Worm (Caenorhabditis elegans) whole organism, early embryonic: ENCODE data around the gene EGAP2.1.

Experiments used
- B0310.2 ChIP-seq: sonication (generic microtip); optimal IDR thresholded peaks from 2 replicates; lab custom pipeline; 2016; ENCODE audit warnings: mild to moderate bottlenecking, missing genetic modification characterization, missing compliant biosample characterization
- F13C5.2 ChIP-seq: sonication (generic microtip); optimal IDR thresholded peaks from 2 replicates; lab custom pipeline; 2017; ENCODE audit warnings: mild to moderate bottlenecking, missing genetic modification characterization, inconsistent platforms, missing compliant biosample characterization
- aly-1 ChIP-seq: sonication (generic microtip); optimal IDR thresholded peaks from 2 replicates; lab custom pipeline; 2016; ENCODE audit warnings: missing genetic modification characterization, missing compliant biosample characterization
- ama-1 ChIP-seq: fragments of 150-350 bp; optimal IDR thresholded peaks from 2 replicates; lab custom pipeline; 2014
- ceh-13 ChIP-seq: fragments of 200-800 bp; sonication (Bioruptor generic); optimal IDR thresholded peaks from 2 replicates; lab custom pipeline; 2018; ENCODE audit warnings: mild to moderate bottlenecking, missing genetic modification characterization, missing compliant biosample characterization
- ceh-36 ChIP-seq: sonication (generic microtip); optimal IDR thresholded peaks from 2 replicates; lab custom pipeline; 2016; ENCODE audit warnings: missing genetic modification characterization, inconsistent platforms, missing compliant biosample characterization
- ets-7 ChIP-seq: sonication (generic microtip); optimal IDR thresholded peaks from 2 replicates; lab custom pipeline; 2016; ENCODE audit warnings: missing genotype, missing genetic modification characterization, missing compliant biosample characterization
- flt-1 ChIP-seq: fragments of 200-800 bp; sonication (Bioruptor generic); IDR thresholded peaks from 2 replicates; pipeline ENCODE4 v1.3.6; 2022; ENCODE audit warnings: missing genetic modification characterization, missing compliant biosample characterization
- hmbx-1 ChIP-seq: sonication (generic microtip); optimal IDR thresholded peaks from 2 replicates; lab custom pipeline; 2016; ENCODE audit warnings: mild to moderate bottlenecking, missing genetic modification characterization, missing compliant biosample characterization
- hmg-4 ChIP-seq: fragments of 200-800 bp; sonication (Bioruptor generic); optimal IDR thresholded peaks from 2 replicates; lab custom pipeline; 2018; ENCODE audit warnings: mild to moderate bottlenecking, missing genetic modification characterization, missing compliant biosample characterization
- hnd-1 ChIP-seq: sonication (generic microtip); optimal IDR thresholded peaks from 2 replicates; lab custom pipeline; 2016; ENCODE audit warnings: missing genetic modification characterization, missing compliant biosample characterization
- pes-1 ChIP-seq: fragments of 200-800 bp; sonication (Bioruptor generic); IDR thresholded peaks from 2 replicates; pipeline ENCODE4 v1.3.6; 2022; ENCODE audit warnings: missing genetic modification reagents, missing genetic modification characterization, missing compliant biosample characterization
- scrt-1 ChIP-seq: fragments of 200-800 bp; sonication (Bioruptor generic); IDR thresholded peaks from 2 replicates; pipeline ENCODE4 v1.3.6; 2022; ENCODE audit warnings: missing genetic modification characterization, missing compliant biosample characterization
- sea-1 ChIP-seq: fragments of 200-800 bp; sonication (Bioruptor generic); conservative IDR thresholded peaks from 2 replicates; pipeline ENCODE4 v1.3.6; 2022; ENCODE audit warnings: missing genetic modification characterization, missing compliant biosample characterization
- tbx-11 ChIP-seq: fragments of 200-800 bp; sonication (Bioruptor generic); IDR thresholded peaks from 2 replicates; pipeline ENCODE4 v1.3.6; 2022; ENCODE audit warnings: missing genetic modification characterization, missing compliant biosample characterization
- tbx-37 ChIP-seq: fragments of 200-800 bp; sonication (Bioruptor generic); conservative IDR thresholded peaks from 2 replicates; pipeline ENCODE4 v1.3.6; 2022; ENCODE audit warnings: missing genetic modification reagents, missing genetic modification characterization, missing compliant biosample characterization
- tra-4 ChIP-seq: sonication (generic microtip); optimal IDR thresholded peaks from 2 replicates; lab custom pipeline; 2017; ENCODE audit warnings: missing genetic modification characterization, missing compliant biosample characterization

The EGAP2.1 gene

DNA sequence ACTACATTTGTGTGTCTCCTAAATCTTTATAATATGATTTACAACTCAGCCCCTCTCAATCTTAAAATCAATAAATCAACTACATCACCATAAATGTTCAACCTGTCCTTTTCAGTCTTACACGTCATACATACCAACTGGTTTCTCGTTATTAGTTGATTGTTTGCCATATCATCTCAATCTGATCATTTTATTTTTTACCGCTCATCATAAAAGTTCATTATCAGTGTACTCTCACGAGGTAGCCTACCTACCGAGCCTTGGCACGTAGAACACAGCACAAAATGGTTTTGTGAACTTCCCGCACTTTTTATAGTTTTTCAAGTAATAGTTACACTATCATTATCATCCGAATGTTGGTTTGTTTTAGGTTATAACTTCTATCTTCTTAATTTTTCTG is 49.9 kb downstream of the EGAP2.1 start:
- no peak for TF ChIP-seq B0310.2
- TF ChIP-seq F13C5.2 (tag; lab: Kevin White, UChicago), result no peak
- no peak for TF ChIP-seq pes-1 (GFP tag; lab: Robert Waterston, UW)
- no peak for TF ChIP-seq sea-1
- TF ChIP-seq hnd-1 (tag; lab: Kevin White, UChicago), result no peak
- no peak for TF ChIP-seq scrt-1 (GFP tag; lab: Robert Waterston, UW)
- no peak for TF ChIP-seq hmg-4 (GFP tag; lab: Kevin White, UChicago)
- no peak for TF ChIP-seq tbx-11
- TF ChIP-seq ets-7 (tag; lab: Kevin White, UChicago), result no peak
- TF ChIP-seq flt-1, result no peak
- no peak for TF ChIP-seq ama-1 (lab: Kevin White, UChicago)
- no peak for TF ChIP-seq tbx-37 (GFP tag; lab: Robert Waterston, UW)
- TF ChIP-seq hmbx-1 (tag; lab: Kevin White, UChicago), result no peak
- no peak for TF ChIP-seq aly-1 (tag; lab: Kevin White, UChicago)
- TF ChIP-seq ceh-13 (GFP tag; lab: Kevin White, UChicago), result no peak
- no peak for TF ChIP-seq ceh-36 (tag; lab: Kevin White, UChicago)
- TF ChIP-seq tra-4, result no peak

DNA sequence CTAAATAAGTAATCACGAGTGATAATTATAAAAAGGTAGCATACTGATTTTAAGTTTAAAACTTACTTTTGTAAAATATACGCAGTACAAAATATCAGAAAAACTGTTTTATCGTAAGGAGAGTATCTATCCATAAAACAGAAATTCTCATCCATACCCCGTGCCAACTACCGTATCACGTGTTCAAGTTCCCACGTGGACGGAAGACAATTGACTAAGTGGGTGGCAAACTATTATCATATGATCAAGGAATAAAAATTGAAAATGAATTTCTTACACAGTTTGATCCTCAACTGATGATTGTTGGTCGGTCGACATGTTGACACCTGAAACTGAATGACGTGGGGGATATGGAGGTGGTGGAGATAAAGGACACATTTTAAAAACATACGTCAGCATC is 51.0 kb downstream of the EGAP2.1 start, which contains the start of gene pmt-1:
Gene pmt-1 (minus strand): TSS at position 332 of the 400 bp plus-strand sequence.
- TF ChIP-seq F13C5.2 (tag; lab: Kevin White, UChicago) (no peak), ceh-36 (tag; lab: Kevin White, UChicago) (no peak), tbx-11 (no peak), flt-1 (no peak), ama-1 (lab: Kevin White, UChicago) (no peak), pes-1 (GFP tag; lab: Robert Waterston, UW) (no peak), tbx-37 (GFP tag; lab: Robert Waterston, UW) (no peak)
